Worm (Caenorhabditis elegans) whole organism, early embryonic: Measurements from ENCODE around the gene M70.3.

Experiments
- ama-1 ChIP-seq: fragments of 150-350 bp; optimal IDR thresholded peaks from 2 replicates; lab custom pipeline; 2014
- flt-1 ChIP-seq: fragments of 200-800 bp; sonication (Bioruptor generic); IDR thresholded peaks from 2 replicates; pipeline ENCODE4 v1.3.6; 2022; ENCODE audit warnings: missing genetic modification characterization, missing compliant biosample characterization
- tbx-37 ChIP-seq: fragments of 200-800 bp; sonication (Bioruptor generic); conservative IDR thresholded peaks from 2 replicates; pipeline ENCODE4 v1.3.6; 2022; ENCODE audit warnings: missing genetic modification reagents, missing genetic modification characterization, missing compliant biosample characterization

- TF ChIP-seq ama-1 (lab: Kevin White, UChicago) (no peak), flt-1 (no peak), tbx-37 (GFP tag; lab: Robert Waterston, UW) (no peak)
These were observed 25.0 kb downstream of the M70.3 start for ce11 chrIV:2217260-2217659.
